Fruit fly (Drosophila melanogaster) whole organism, embryonic: ENCODE results near the gene Cdc5.
A peak's percentile ranks its signal among the peaks of the same experiment; 100 is the strongest.

Experiments
- Atf6 ChIP-seq: fragments of 200-800 bp; sonication (Bioruptor generic); IDR thresholded peaks from 2 replicates; pipeline ENCODE4 v1.3.6; 2022; ENCODE audit warnings: missing biosample characterization, missing genetic modification characterization
- Bdp1 ChIP-seq: fragments of 200-800 bp; sonication (Bioruptor generic); optimal IDR thresholded peaks from 3 replicates; lab custom pipeline; 2016; ENCODE audit warnings: missing biosample characterization, missing genetic modification characterization
- CG11695 ChIP-seq: fragments of 200-800 bp; sonication (Bioruptor generic); IDR thresholded peaks from 3 replicates; pipeline ENCODE4 v1.3.6; 2022; ENCODE audit warnings: missing biosample characterization, missing genetic modification characterization
- CG12104 ChIP-seq: fragments of 200-800 bp; sonication (Bioruptor generic); optimal IDR thresholded peaks from 3 replicates; lab custom pipeline; 2016; ENCODE audit warnings: missing biosample characterization, missing genetic modification characterization
- CG12219 ChIP-seq: fragments of 200-800 bp; sonication (Bioruptor generic); optimal IDR thresholded peaks from 3 replicates; lab custom pipeline; 2018; ENCODE audit warnings: missing biosample characterization, mild to moderate bottlenecking, missing genetic modification characterization
- CG1647 ChIP-seq: fragments of 200-800 bp; sonication (Bioruptor generic); optimal IDR thresholded peaks from 3 replicates; lab custom pipeline; 2016; ENCODE audit warnings: missing biosample characterization, missing genetic modification characterization
- CG16779 ChIP-seq: fragments of 200-800 bp; sonication (Bioruptor generic); IDR thresholded peaks from 2 replicates; pipeline ENCODE4 v1.3.6; 2022; ENCODE audit warnings: missing biosample characterization, missing genetic modification characterization
- CG17186 ChIP-seq: fragments of 200-800 bp; sonication (Bioruptor generic); optimal IDR thresholded peaks from 3 replicates; lab custom pipeline; 2017; ENCODE audit warnings: missing biosample characterization, missing genetic modification reagents, missing genetic modification characterization
- CG17328 ChIP-seq: fragments of 200-800 bp; sonication (Bioruptor generic); IDR thresholded peaks from 2 replicates; pipeline ENCODE4 v1.3.6; 2022; ENCODE audit warnings: missing biosample characterization, missing genetic modification characterization
- CG17359 ChIP-seq: fragments of 200-800 bp; sonication (Bioruptor generic); optimal IDR thresholded peaks from 3 replicates; lab custom pipeline; 2018; ENCODE audit warnings: missing biosample characterization, mild to moderate bottlenecking, missing genetic modification characterization, moderate library complexity
- CG17612 ChIP-seq: fragments of 200-800 bp; sonication (Bioruptor generic); IDR thresholded peaks from 2 replicates; pipeline ENCODE4 v1.3.6; 2022; ENCODE audit warnings: missing biosample characterization, missing genetic modification characterization
- CG18599 ChIP-seq: fragments of 200-800 bp; sonication (Bioruptor generic); optimal IDR thresholded peaks from 3 replicates; lab custom pipeline; 2017; ENCODE audit warnings: missing biosample characterization, missing genetic modification characterization, mild to moderate bottlenecking, moderate library complexity, missing genetic modification reagents
- CG18619 ChIP-seq: fragments of 200-800 bp; sonication (Bioruptor generic); optimal IDR thresholded peaks from 3 replicates; lab custom pipeline; 2017; ENCODE audit warnings: missing biosample characterization, mild to moderate bottlenecking, missing genetic modification characterization
- CG2875 ChIP-seq: fragments of 200-800 bp; sonication (Bioruptor generic); optimal IDR thresholded peaks from 2 replicates; lab custom pipeline; 2017; ENCODE audit warnings: missing biosample characterization, mild to moderate bottlenecking, missing genetic modification characterization, missing genetic modification reagents
- CG31224 ChIP-seq: fragments of 200-800 bp; sonication (Bioruptor generic); IDR thresholded peaks from 2 replicates; pipeline ENCODE4 v1.3.6; 2022; ENCODE audit warnings: missing biosample characterization, missing genetic modification characterization
- CG31441 ChIP-seq: fragments of 200-800 bp; sonication (Bioruptor generic); IDR thresholded peaks from 2 replicates; pipeline ENCODE4 v1.3.6; 2022; ENCODE audit warnings: missing biosample characterization, missing genetic modification characterization
- CG34422 ChIP-seq: fragments of 200-800 bp; sonication (Bioruptor generic); IDR thresholded peaks from 3 replicates; pipeline ENCODE4 v1.3.6; 2022; ENCODE audit warnings: missing biosample characterization, missing genetic modification characterization
- CG4617 ChIP-seq: fragments of 200-800 bp; sonication (Bioruptor generic); optimal IDR thresholded peaks from 3 replicates; lab custom pipeline; 2016; ENCODE audit warnings: missing biosample characterization, missing genetic modification characterization, borderline replicate concordance
- CG8359 ChIP-seq: fragments of 200-800 bp; sonication (Bioruptor generic); optimal IDR thresholded peaks from 2 replicates; lab custom pipeline; 2017; ENCODE audit warnings: missing biosample characterization, mild to moderate bottlenecking, missing genetic modification characterization, borderline replicate concordance
- CG9817 ChIP-seq: fragments of 200-800 bp; sonication (Bioruptor generic); optimal IDR thresholded peaks from 2 replicates; lab custom pipeline; 2018; ENCODE audit warnings: missing biosample characterization, mild to moderate bottlenecking, missing genetic modification characterization, moderate library complexity
- CHES-1-like ChIP-seq: fragments of 200-800 bp; sonication (Bioruptor generic); optimal IDR thresholded peaks from 2 replicates; lab custom pipeline; 2016; ENCODE audit warnings: missing biosample characterization, missing genetic modification characterization
- Doc2 ChIP-seq: fragments of 200-800 bp; sonication (Bioruptor generic); IDR thresholded peaks from 2 replicates; pipeline ENCODE4 v1.3.6; 2022; ENCODE audit warnings: missing biosample characterization, missing genetic modification characterization
- Drgx ChIP-seq: fragments of 200-800 bp; sonication (Bioruptor generic); IDR thresholded peaks from 2 replicates; pipeline ENCODE4 v1.3.6; 2022; ENCODE audit warnings: missing biosample characterization, missing genetic modification characterization
- Fer1 ChIP-seq: fragments of 200-800 bp; sonication (Bioruptor generic); optimal IDR thresholded peaks from 2 replicates; lab custom pipeline; 2017; ENCODE audit warnings: missing biosample characterization, mild to moderate bottlenecking, missing genetic modification characterization
- Hey ChIP-seq: fragments of 200-800 bp; sonication (Bioruptor generic); optimal IDR thresholded peaks from 3 replicates; lab custom pipeline; 2018; ENCODE audit warnings: missing biosample characterization, mild to moderate bottlenecking, missing genetic modification characterization
- Hr78 ChIP-seq, 2 experiments: fragments of 200-800 bp in 1 of 2; fragments of >200 bp in 1 of 2; sonication (Bioruptor generic) in 1 of 2; optimal IDR thresholded peaks; 2 replicates each; lab custom pipeline; 2017 to 2019; ENCODE audit warnings: missing biosample characterization in 2 of 2, missing genetic modification characterization in 2 of 2, mild to moderate bottlenecking in 1 of 2, moderate library complexity in 1 of 2
- Mes4 ChIP-seq: fragments of 200-800 bp; sonication (Bioruptor generic); optimal IDR thresholded peaks from 2 replicates; lab custom pipeline; 2016; ENCODE audit warnings: missing biosample characterization, missing genetic modification characterization
- Mrtf ChIP-seq: fragments of 200-800 bp; sonication (Bioruptor generic); IDR thresholded peaks from 3 replicates; pipeline ENCODE4 v1.3.6; 2022; ENCODE audit warnings: missing biosample characterization, missing genetic modification characterization
- Oli ChIP-seq: fragments of 200-800 bp; sonication (Bioruptor generic); optimal IDR thresholded peaks from 2 replicates; lab custom pipeline; 2018; ENCODE audit warnings: missing biosample characterization, mild to moderate bottlenecking, missing genetic modification characterization, moderate library complexity
- Sox102F ChIP-seq: fragments of 200-800 bp; sonication (Bioruptor generic); optimal IDR thresholded peaks from 2 replicates; lab custom pipeline; 2018; ENCODE audit warnings: missing biosample characterization, mild to moderate bottlenecking, missing genetic modification characterization, moderate library complexity
- Ssrp ChIP-seq: fragments of 200-800 bp; sonication (Bioruptor generic); optimal IDR thresholded peaks from 2 replicates; lab custom pipeline; 2018; ENCODE audit warnings: missing biosample characterization, mild to moderate bottlenecking, missing genetic modification characterization, moderate library complexity
- Tbp ChIP-seq: fragments of >200 bp; optimal IDR thresholded peaks from 2 replicates; lab custom pipeline; 2018; ENCODE audit warnings: missing biosample characterization, missing genetic modification characterization
- ap ChIP-seq: fragments of 200-800 bp; sonication (Bioruptor generic); IDR thresholded peaks from 2 replicates; pipeline ENCODE4 v1.3.6; 2022; ENCODE audit warnings: missing biosample characterization, missing genetic modification characterization
- ase ChIP-seq: fragments of 200-800 bp; sonication (Bioruptor generic); IDR thresholded peaks from 3 replicates; pipeline ENCODE4 v1.3.6; 2022; ENCODE audit warnings: missing biosample characterization, missing genetic modification characterization
- chm ChIP-seq: fragments of 200-800 bp; sonication (Bioruptor generic); IDR thresholded peaks from 2 replicates; pipeline ENCODE4 v1.3.6; 2022; ENCODE audit warnings: missing biosample characterization, missing genetic modification characterization
- dysf ChIP-seq: fragments of 200-800 bp; sonication (Bioruptor generic); IDR thresholded peaks from 3 replicates; pipeline ENCODE4 v1.3.6; 2022; ENCODE audit warnings: missing biosample characterization, missing genetic modification characterization
- fru ChIP-seq: fragments of >200 bp; optimal IDR thresholded peaks from 2 replicates; lab custom pipeline; 2017
- gcm ChIP-seq: fragments of 200-800 bp; sonication (Bioruptor generic); optimal IDR thresholded peaks from 2 replicates; lab custom pipeline; 2019; ENCODE audit warnings: missing biosample characterization, mild to moderate bottlenecking, missing genetic modification characterization, moderate library complexity
- hbn ChIP-seq: fragments of 200-800 bp; sonication (Bioruptor generic); IDR thresholded peaks from 2 replicates; pipeline ENCODE4 v1.3.6; 2022; ENCODE audit warnings: missing biosample characterization, missing genetic modification characterization; ENCODE audit not compliant: partially characterized antibody
- ind ChIP-seq: fragments of 200-800 bp; sonication (Bioruptor generic); optimal IDR thresholded peaks from 3 replicates; lab custom pipeline; 2016; ENCODE audit warnings: missing biosample characterization, missing genetic modification characterization
- jigr1 ChIP-seq: fragments of 200-800 bp; sonication (Bioruptor generic); IDR thresholded peaks from 3 replicates; pipeline ENCODE4 v1.3.6; 2022; ENCODE audit warnings: missing biosample characterization, missing genetic modification characterization
- knrl ChIP-seq: fragments of 200-800 bp; sonication (Bioruptor generic); IDR thresholded peaks from 3 replicates; pipeline ENCODE4 v1.3.6; 2022; ENCODE audit warnings: missing biosample characterization, missing genetic modification characterization; ENCODE audit not compliant: partially characterized antibody
- lilli ChIP-seq: fragments of 200-800 bp; sonication (Bioruptor generic); optimal IDR thresholded peaks from 3 replicates; lab custom pipeline; 2016; ENCODE audit warnings: missing biosample characterization, missing genetic modification characterization
- row ChIP-seq: fragments of 200-800 bp; sonication (Bioruptor generic); IDR thresholded peaks from 3 replicates; pipeline ENCODE4 v1.3.6; 2022; ENCODE audit warnings: missing biosample characterization, missing genetic modification characterization
- stwl ChIP-seq: fragments of 200-800 bp; sonication (Bioruptor generic); optimal IDR thresholded peaks from 3 replicates; lab custom pipeline; 2018; ENCODE audit warnings: missing biosample characterization, mild to moderate bottlenecking, missing genetic modification characterization, moderate library complexity
- ttk ChIP-seq: fragments of 200-800 bp; sonication (Bioruptor generic); IDR thresholded peaks from 2 replicates; pipeline ENCODE4 v2.1.2; 2022; ENCODE audit warnings: missing biosample characterization, missing genetic modification characterization
- vvl ChIP-seq: fragments of 200-800 bp; sonication (Bioruptor generic); IDR thresholded peaks from 2 replicates; pipeline ENCODE4 v1.3.6; 2022; ENCODE audit warnings: missing biosample characterization, missing genetic modification characterization
- wor ChIP-seq: fragments of 200-800 bp; sonication (Bioruptor generic); IDR thresholded peaks from 2 replicates; pipeline ENCODE4 v1.3.6; 2022; ENCODE audit warnings: missing biosample characterization, missing genetic modification characterization
- zfh2 ChIP-seq: fragments of 200-800 bp; sonication (Bioruptor generic); optimal IDR thresholded peaks from 2 replicates; lab custom pipeline; 2016; ENCODE audit warnings: missing biosample characterization, missing genetic modification characterization

The Cdc5 gene

dm6 chr3L:347641-348405, 13.4 kb downstream of the Cdc5 start:
- TF ChIP-seq CG31441 (peak; percentile 72), ind (peak; percentile 81), CG11695 (GFP tag; lab: Robert Waterston, UW) (peak; percentile 33; the same call in 1 of the 3 replicates), CG17612 (GFP tag; lab: Robert Waterston, UW) (no peak), row (GFP tag; lab: Robert Waterston, UW) (peak; percentile 80), CG31224 (GFP tag; lab: Robert Waterston, UW) (no peak), Tbp (GFP tag; lab: Kevin White, UChicago) (no peak), knrl (GFP tag; lab: Robert Waterston, UW) (no peak), lilli (GFP tag; lab: Kevin White, UChicago) (peak; percentile 61), CG9817 (peak; percentile 44), Ssrp (tag; lab: Kevin White, UChicago) (peak; percentile 81), Doc2 (GFP tag; lab: Robert Waterston, UW) (no peak), CG34422 (GFP tag; lab: Robert Waterston, UW) (peak; percentile 67; the same call in 1 of the 3 replicates), vvl (GFP tag; lab: Robert Waterston, UW) (peak; percentile 86), zfh2 (GFP tag; lab: Kevin White, UChicago) (no peak), gcm (GFP tag; lab: Kevin White, UChicago) (peak; percentile 68), CG4617 (GFP tag; lab: Kevin White, UChicago) (no peak), ap (GFP tag; lab: Robert Waterston, UW) (peak; percentile 56), Mrtf (GFP tag; lab: Robert Waterston, UW) (0 out of 3 replicates have a peak, but pooled peaks have one; percentile 19), Oli (peak; percentile 77), CG12104 (GFP tag; lab: Kevin White, UChicago) (no peak), Hey (tag; lab: Kevin White, UChicago) (no peak), Atf6 (GFP tag; lab: Robert Waterston, UW) (peak; percentile 30; the same call in 1 of the 2 replicates), Fer1 (GFP tag; lab: Kevin White, UChicago) (no peak), Sox102F (peak; percentile 86), CHES-1-like (GFP tag; lab: Kevin White, UChicago) (peak; percentile 58), Mes4 (peak; percentile 44), ase (GFP tag; lab: Robert Waterston, UW) (peak; percentile 59; the same call in 1 of the 3 replicates), CG18599 (GFP tag; lab: Kevin White, UChicago) (peak; percentile 46), CG17328 (peak; percentile 81), CG17186 (GFP tag; lab: Kevin White, UChicago) (peak; percentile 40), chm (GFP tag; lab: Robert Waterston, UW) (peak; percentile 88), fru (lab: Kevin White, UChicago) (no peak), wor (peak; percentile 69), CG12219 (GFP tag; lab: Kevin White, UChicago) (peak; percentile 71), Drgx (GFP tag; lab: Robert Waterston, UW) (peak; percentile 87), stwl (tag; lab: Kevin White, UChicago) (no peak), CG18619 (GFP tag; lab: Kevin White, UChicago) (peak; percentile 64), jigr1 (GFP tag; lab: Robert Waterston, UW) (0 out of 3 replicates have a peak, but pooled peaks have one; percentile 54), Bdp1 (GFP tag; lab: Kevin White, UChicago) (peak; percentile 55), hbn (GFP tag; lab: Robert Waterston, UW) (no peak), CG1647 (GFP tag; lab: Kevin White, UChicago) (peak; percentile 53), CG16779 (0 out of 2 replicates have a peak, but pooled peaks have one; percentile 14), dysf (GFP tag; lab: Robert Waterston, UW) (peak; percentile 42; the same call in 1 of the 3 replicates), CG2875 (GFP tag; lab: Kevin White, UChicago) (peak; percentile 61), ttk (peak; percentile 67), Hr78 (GFP tag; optimal IDR thresholded peaks at IDR 0.05; lab: Kevin White, UChicago) (peak in 1 of 2 experiments; percentile 80), CG17359 (tag; lab: Kevin White, UChicago) (peak; percentile 83), CG8359 (GFP tag; lab: Kevin White, UChicago) (peak; percentile 54)
